Worm (Caenorhabditis elegans): Measurements from ENCODE around the gene nphp-4.

ce11 chrV:11815566-11815965 is 28.0 kb downstream of the nphp-4 start:
- TF ChIP-seq nhr-77 (tag; optimal IDR thresholded peaks at IDR 0.05), result no peak
- no peak for TF ChIP-seq nhr-11 (tag; optimal IDR thresholded peaks at IDR 0.05)
- no peak for TF ChIP-seq nhr-41 (GFP tag; IDR thresholded peaks at IDR 0.05)
- TF ChIP-seq snpc-4 (tag; optimal IDR thresholded peaks at IDR 0.05), result no peak
- TF ChIP-seq ceh-82 (tag; optimal IDR thresholded peaks at IDR 0.05), result no peak
- TF ChIP-seq lir-3 (tag; optimal IDR thresholded peaks at IDR 0.05), result no peak
- no peak for TF ChIP-seq nhr-6 (tag; optimal IDR thresholded peaks at IDR 0.05)
- no peak for TF ChIP-seq unc-39 (tag; optimal IDR thresholded peaks at IDR 0.05)
- TF ChIP-seq nhr-48 (tag; optimal IDR thresholded peaks at IDR 0.05), result no peak
